Worm (Caenorhabditis elegans) whole organism, midembryonic: ENCODE data around the gene cpf-1.

ENCODE experiments used
- T22C8.4 ChIP-seq: fragments of 200-800 bp; sonication (Bioruptor generic); IDR thresholded peaks from 2 replicates; pipeline ENCODE4 v1.3.6; 2022; ENCODE audit warnings: missing genetic modification characterization, missing compliant biosample characterization
- cog-1 ChIP-seq: sonication (generic microtip); optimal IDR thresholded peaks from 2 replicates; lab custom pipeline; 2016; ENCODE audit warnings: missing genetic modification characterization, missing compliant biosample characterization
- flt-1 ChIP-seq: fragments of 200-800 bp; sonication (Bioruptor generic); IDR thresholded peaks from 2 replicates; pipeline ENCODE4 v1.3.6; 2022; ENCODE audit warnings: missing genetic modification characterization, missing compliant biosample characterization
- klf-2 ChIP-seq: fragments of 200-800 bp; sonication (Bioruptor generic); conservative IDR thresholded peaks from 2 replicates; pipeline ENCODE4 v1.3.6; 2022; ENCODE audit warnings: missing genetic modification reagents, missing genetic modification characterization, missing compliant biosample characterization
- med-1 ChIP-seq: sonication (generic microtip); optimal IDR thresholded peaks from 2 replicates; lab custom pipeline; 2017; ENCODE audit warnings: missing genetic modification characterization, mild to moderate bottlenecking, missing compliant biosample characterization, antibody characterized with exemption, missing genetic modification reagents; ENCODE audit not compliant: insufficient read depth
- ref-1 ChIP-seq: fragments of 200-800 bp; sonication (Bioruptor generic); conservative IDR thresholded peaks from 2 replicates; pipeline ENCODE4 v1.3.6; 2022; ENCODE audit warnings: missing genetic modification reagents, missing genetic modification characterization, missing compliant biosample characterization
- tab-1 ChIP-seq: fragments of 200-800 bp; sonication (Bioruptor generic); IDR thresholded peaks from 2 replicates; pipeline ENCODE4 v1.3.6; 2022; ENCODE audit warnings: missing genetic modification characterization, missing compliant biosample characterization
- ztf-23 ChIP-seq: fragments of 200-800 bp; sonication (Bioruptor generic); IDR thresholded peaks from 2 replicates; pipeline ENCODE4 v1.3.6; 2022; ENCODE audit warnings: missing genetic modification reagents, missing genetic modification characterization, missing compliant biosample characterization
- ztf-29 ChIP-seq: fragments of 200-800 bp; sonication (Bioruptor generic); IDR thresholded peaks from 2 replicates; pipeline ENCODE4 v1.3.6; 2022; ENCODE audit warnings: missing genetic modification reagents, missing genetic modification characterization, missing compliant biosample characterization

cpf-1 gene

ce11 chrII:8562002-8562401 is 40.2 kb downstream of the cpf-1 start, which contains the start of gene F54C9.14:
F54C9.14 (plus strand) TSS chrII:8562302.
- TF ChIP-seq T22C8.4 (GFP tag; lab: Robert Waterston, UW) (no peak), med-1 (GFP tag; lab: Kevin White, UChicago) (no peak), klf-2 (GFP tag; lab: Robert Waterston, UW) (no peak), cog-1 (tag; lab: Kevin White, UChicago) (no peak), ztf-23 (no peak), flt-1 (GFP tag; lab: Robert Waterston, UW) (no peak), tab-1 (GFP tag; lab: Robert Waterston, UW) (no peak), ztf-29 (GFP tag; lab: Robert Waterston, UW) (no peak), ref-1 (no peak)

ce11 chrII:8561227-8561626 is 41.0 kb downstream of the cpf-1 start, which contains the start of gene iff-2:
iff-2 (minus strand) TSS chrII:8561367.
- TF ChIP-seq ref-1 = peak; percentile 46
- peak; percentile 16; the same call in 1 of the 2 replicates for TF ChIP-seq ztf-29 (GFP tag; lab: Robert Waterston, UW)
- TF ChIP-seq tab-1 (GFP tag; lab: Robert Waterston, UW) = peak; percentile 24; the same call in 1 of the 2 replicates
- TF ChIP-seq ztf-23 = peak; percentile 92
- TF ChIP-seq cog-1 (tag; lab: Kevin White, UChicago) = peak; percentile 97
- TF ChIP-seq flt-1 (GFP tag; lab: Robert Waterston, UW) = peak; percentile 89
- peak; percentile 52 for TF ChIP-seq T22C8.4 (GFP tag; lab: Robert Waterston, UW)
- 0 out of 2 replicates have a peak, but pooled peaks have one; percentile 51 for TF ChIP-seq klf-2 (GFP tag; lab: Robert Waterston, UW)
- no peak for TF ChIP-seq med-1 (GFP tag; lab: Kevin White, UChicago)

ce11 chrII:8559188-8559587 is 43.1 kb downstream of the cpf-1 start:
- TF ChIP-seq ztf-29 (GFP tag; lab: Robert Waterston, UW) (no peak), ztf-23 (no peak), cog-1 (tag; lab: Kevin White, UChicago) (no peak), flt-1 (GFP tag; lab: Robert Waterston, UW) (no peak), klf-2 (GFP tag; lab: Robert Waterston, UW) (no peak), tab-1 (GFP tag; lab: Robert Waterston, UW) (no peak), T22C8.4 (GFP tag; lab: Robert Waterston, UW) (no peak), med-1 (GFP tag; lab: Kevin White, UChicago) (no peak), ref-1 (no peak)

- no peak for TF ChIP-seq ztf-23
These were observed 46.1 kb downstream of the cpf-1 start, which contains the start of gene glb-27 for ce11 chrII:8556166-8556565. glb-27 (minus strand) TSS chrII:8556266.

ce11 chrII:8554568-8554967 is 47.7 kb downstream of the cpf-1 start:
- TF ChIP-seq ztf-29 (GFP tag; lab: Robert Waterston, UW) (no peak), med-1 (GFP tag; lab: Kevin White, UChicago) (no peak), ref-1 (no peak), flt-1 (GFP tag; lab: Robert Waterston, UW) (no peak), ztf-23 (no peak), tab-1 (GFP tag; lab: Robert Waterston, UW) (no peak), klf-2 (GFP tag; lab: Robert Waterston, UW) (no peak), T22C8.4 (GFP tag; lab: Robert Waterston, UW) (no peak), cog-1 (tag; lab: Kevin White, UChicago) (no peak)

- TF ChIP-seq med-1 (GFP tag; lab: Kevin White, UChicago) (no peak), T22C8.4 (GFP tag; lab: Robert Waterston, UW) (no peak), tab-1 (GFP tag; lab: Robert Waterston, UW) (no peak)
These were observed 51.1 kb downstream of the cpf-1 start for ce11 chrII:8551100-8551499.
